Worm (Caenorhabditis elegans) whole organism, early embryonic: ENCODE data around the gene C52G5.2.

Source experiments
- B0310.2 ChIP-seq: sonication (generic microtip); optimal IDR thresholded peaks from 2 replicates; lab custom pipeline; 2016; ENCODE audit warnings: mild to moderate bottlenecking, missing genetic modification characterization, missing compliant biosample characterization
- F13C5.2 ChIP-seq: sonication (generic microtip); optimal IDR thresholded peaks from 2 replicates; lab custom pipeline; 2017; ENCODE audit warnings: mild to moderate bottlenecking, missing genetic modification characterization, inconsistent platforms, missing compliant biosample characterization
- aly-1 ChIP-seq: sonication (generic microtip); optimal IDR thresholded peaks from 2 replicates; lab custom pipeline; 2016; ENCODE audit warnings: missing genetic modification characterization, missing compliant biosample characterization
- ama-1 ChIP-seq: fragments of 150-350 bp; optimal IDR thresholded peaks from 2 replicates; lab custom pipeline; 2014
- ceh-13 ChIP-seq: fragments of 200-800 bp; sonication (Bioruptor generic); optimal IDR thresholded peaks from 2 replicates; lab custom pipeline; 2018; ENCODE audit warnings: mild to moderate bottlenecking, missing genetic modification characterization, missing compliant biosample characterization
- ceh-36 ChIP-seq: sonication (generic microtip); optimal IDR thresholded peaks from 2 replicates; lab custom pipeline; 2016; ENCODE audit warnings: missing genetic modification characterization, inconsistent platforms, missing compliant biosample characterization
- ets-7 ChIP-seq: sonication (generic microtip); optimal IDR thresholded peaks from 2 replicates; lab custom pipeline; 2016; ENCODE audit warnings: missing genotype, missing genetic modification characterization, missing compliant biosample characterization
- flt-1 ChIP-seq: fragments of 200-800 bp; sonication (Bioruptor generic); IDR thresholded peaks from 2 replicates; pipeline ENCODE4 v1.3.6; 2022; ENCODE audit warnings: missing genetic modification characterization, missing compliant biosample characterization
- hmbx-1 ChIP-seq: sonication (generic microtip); optimal IDR thresholded peaks from 2 replicates; lab custom pipeline; 2016; ENCODE audit warnings: mild to moderate bottlenecking, missing genetic modification characterization, missing compliant biosample characterization
- hmg-4 ChIP-seq: fragments of 200-800 bp; sonication (Bioruptor generic); optimal IDR thresholded peaks from 2 replicates; lab custom pipeline; 2018; ENCODE audit warnings: mild to moderate bottlenecking, missing genetic modification characterization, missing compliant biosample characterization
- hnd-1 ChIP-seq: sonication (generic microtip); optimal IDR thresholded peaks from 2 replicates; lab custom pipeline; 2016; ENCODE audit warnings: missing genetic modification characterization, missing compliant biosample characterization
- pes-1 ChIP-seq: fragments of 200-800 bp; sonication (Bioruptor generic); IDR thresholded peaks from 2 replicates; pipeline ENCODE4 v1.3.6; 2022; ENCODE audit warnings: missing genetic modification reagents, missing genetic modification characterization, missing compliant biosample characterization
- scrt-1 ChIP-seq: fragments of 200-800 bp; sonication (Bioruptor generic); IDR thresholded peaks from 2 replicates; pipeline ENCODE4 v1.3.6; 2022; ENCODE audit warnings: missing genetic modification characterization, missing compliant biosample characterization
- sea-1 ChIP-seq: fragments of 200-800 bp; sonication (Bioruptor generic); conservative IDR thresholded peaks from 2 replicates; pipeline ENCODE4 v1.3.6; 2022; ENCODE audit warnings: missing genetic modification characterization, missing compliant biosample characterization
- tbx-11 ChIP-seq: fragments of 200-800 bp; sonication (Bioruptor generic); IDR thresholded peaks from 2 replicates; pipeline ENCODE4 v1.3.6; 2022; ENCODE audit warnings: missing genetic modification characterization, missing compliant biosample characterization
- tbx-37 ChIP-seq: fragments of 200-800 bp; sonication (Bioruptor generic); conservative IDR thresholded peaks from 2 replicates; pipeline ENCODE4 v1.3.6; 2022; ENCODE audit warnings: missing genetic modification reagents, missing genetic modification characterization, missing compliant biosample characterization
- tra-4 ChIP-seq: sonication (generic microtip); optimal IDR thresholded peaks from 2 replicates; lab custom pipeline; 2017; ENCODE audit warnings: missing genetic modification characterization, missing compliant biosample characterization

Gene C52G5.2

ce11 chrX:12815367-12815766, 27.7 kb upstream of the C52G5.2 start:
- TF ChIP-seq hnd-1 (tag; lab: Kevin White, UChicago) = no peak
- TF ChIP-seq sea-1 (GFP tag; lab: Robert Waterston, UW) = no peak
- TF ChIP-seq scrt-1 (GFP tag; lab: Robert Waterston, UW) = no peak
- TF ChIP-seq B0310.2 (tag; lab: Kevin White, UChicago) = no peak
- no peak for TF ChIP-seq pes-1 (GFP tag; lab: Robert Waterston, UW)
- no peak for TF ChIP-seq tbx-11 (GFP tag; lab: Robert Waterston, UW)
- no peak for TF ChIP-seq hmg-4
- no peak for TF ChIP-seq aly-1 (tag; lab: Kevin White, UChicago)
- TF ChIP-seq ama-1 (lab: Kevin White, UChicago) = no peak
- no peak for TF ChIP-seq F13C5.2 (tag; lab: Kevin White, UChicago)
- no peak for TF ChIP-seq ceh-13
- no peak for TF ChIP-seq tra-4 (tag; lab: Kevin White, UChicago)

ce11 chrX:12818768-12819167, 24.3 kb upstream of the C52G5.2 start:
- TF ChIP-seq B0310.2 (tag; lab: Kevin White, UChicago) = no peak
- TF ChIP-seq ama-1 (lab: Kevin White, UChicago) = no peak
- no peak for TF ChIP-seq sea-1 (GFP tag; lab: Robert Waterston, UW)
- no peak for TF ChIP-seq scrt-1 (GFP tag; lab: Robert Waterston, UW)
- TF ChIP-seq F13C5.2 (tag; lab: Kevin White, UChicago) = no peak
- TF ChIP-seq ets-7 (tag; lab: Kevin White, UChicago) = no peak
- TF ChIP-seq tra-4 (tag; lab: Kevin White, UChicago) = no peak
- no peak for TF ChIP-seq pes-1 (GFP tag; lab: Robert Waterston, UW)
- TF ChIP-seq ceh-36 = no peak
- no peak for TF ChIP-seq tbx-37 (GFP tag; lab: Robert Waterston, UW)
- no peak for TF ChIP-seq hmg-4

- TF ChIP-seq tbx-37 (GFP tag; lab: Robert Waterston, UW) = no peak
- no peak for TF ChIP-seq ama-1 (lab: Kevin White, UChicago)
- TF ChIP-seq ets-7 (tag; lab: Kevin White, UChicago) = no peak
- no peak for TF ChIP-seq tra-4 (tag; lab: Kevin White, UChicago)
- no peak for TF ChIP-seq tbx-11 (GFP tag; lab: Robert Waterston, UW)
- no peak for TF ChIP-seq sea-1 (GFP tag; lab: Robert Waterston, UW)
- TF ChIP-seq hnd-1 (tag; lab: Kevin White, UChicago) = no peak
- no peak for TF ChIP-seq ceh-36
- TF ChIP-seq aly-1 (tag; lab: Kevin White, UChicago) = no peak
- TF ChIP-seq scrt-1 (GFP tag; lab: Robert Waterston, UW) = no peak
- TF ChIP-seq flt-1 = no peak
- no peak for TF ChIP-seq B0310.2 (tag; lab: Kevin White, UChicago)
- TF ChIP-seq pes-1 (GFP tag; lab: Robert Waterston, UW) = no peak
- no peak for TF ChIP-seq F13C5.2 (tag; lab: Kevin White, UChicago)
- no peak for TF ChIP-seq hmg-4
- TF ChIP-seq ceh-13 = no peak
- TF ChIP-seq hmbx-1 (tag; lab: Kevin White, UChicago) = no peak
Measured at ce11 chrX:12819512-12819911, 23.6 kb upstream of the C52G5.2 start.

ce11 chrX:12825174-12825573, 17.9 kb upstream of the C52G5.2 start:
- no peak for TF ChIP-seq ceh-13
- no peak for TF ChIP-seq F13C5.2 (tag; lab: Kevin White, UChicago)
- TF ChIP-seq tbx-11 (GFP tag; lab: Robert Waterston, UW) = no peak
- TF ChIP-seq ceh-36 = no peak
- TF ChIP-seq hmbx-1 (tag; lab: Kevin White, UChicago) = no peak
- no peak for TF ChIP-seq flt-1

- TF ChIP-seq hmbx-1 (tag; lab: Kevin White, UChicago) (no peak), hmg-4 (no peak), scrt-1 (GFP tag; lab: Robert Waterston, UW) (no peak), flt-1 (no peak), hnd-1 (tag; lab: Kevin White, UChicago) (no peak), B0310.2 (tag; lab: Kevin White, UChicago) (no peak), ceh-13 (no peak)
Measured at ce11 chrX:12826782-12827181, 16.3 kb upstream of the C52G5.2 start.

- no peak for TF ChIP-seq ceh-36
- no peak for TF ChIP-seq ets-7 (tag; lab: Kevin White, UChicago)
- TF ChIP-seq F13C5.2 (tag; lab: Kevin White, UChicago) = no peak
- no peak for TF ChIP-seq ceh-13
- TF ChIP-seq B0310.2 (tag; lab: Kevin White, UChicago) = no peak
- TF ChIP-seq ama-1 (lab: Kevin White, UChicago) = no peak
- no peak for TF ChIP-seq tbx-37 (GFP tag; lab: Robert Waterston, UW)
- TF ChIP-seq tbx-11 (GFP tag; lab: Robert Waterston, UW) = no peak
- no peak for TF ChIP-seq aly-1 (tag; lab: Kevin White, UChicago)
- no peak for TF ChIP-seq sea-1 (GFP tag; lab: Robert Waterston, UW)
- TF ChIP-seq hmbx-1 (tag; lab: Kevin White, UChicago) = no peak
- TF ChIP-seq scrt-1 (GFP tag; lab: Robert Waterston, UW) = no peak
- no peak for TF ChIP-seq tra-4 (tag; lab: Kevin White, UChicago)
- TF ChIP-seq hmg-4 = no peak
- no peak for TF ChIP-seq flt-1
- no peak for TF ChIP-seq hnd-1 (tag; lab: Kevin White, UChicago)
Measured at ce11 chrX:12827741-12828408, 15.2 kb upstream of the C52G5.2 start.

- TF ChIP-seq aly-1 (tag; lab: Kevin White, UChicago) (no peak), tra-4 (tag; lab: Kevin White, UChicago) (no peak), sea-1 (GFP tag; lab: Robert Waterston, UW) (no peak)
Measured at ce11 chrX:12829055-12829454, 14.1 kb upstream of the C52G5.2 start.
